Worm (Caenorhabditis elegans): ENCODE data around the gene C39E9.8.

C39E9.8 gene

DNA sequence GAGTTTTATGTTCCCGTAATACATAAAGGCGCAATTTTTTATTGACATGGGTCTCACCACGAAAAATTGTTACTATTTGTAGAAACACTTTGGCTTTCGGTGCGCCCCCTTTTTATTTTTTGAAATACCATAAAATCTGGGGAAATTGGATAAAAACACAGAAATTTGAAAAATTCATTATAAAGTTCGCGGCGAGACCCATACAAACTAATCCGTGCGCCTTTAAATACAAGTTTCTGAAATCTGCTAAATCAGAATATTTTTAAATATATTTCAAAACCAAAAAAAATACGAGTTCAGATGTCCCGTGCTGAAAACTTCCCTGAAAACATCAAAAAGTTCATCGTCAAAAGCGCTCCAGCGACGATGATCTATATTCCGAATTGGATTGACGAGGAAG, 28.1 kb downstream of the C39E9.8 start, which contains the start of gene B0564.2:
Gene B0564.2, plus strand, starts transcription at position 301 of the 400 bp plus-strand sequence.
- TF ChIP-seq W03F9.2 (tag; optimal IDR thresholded peaks at IDR 0.05) (no peak), dao-5 (tag; optimal IDR thresholded peaks at IDR 0.05) (no peak), him-1 (tag; optimal IDR thresholded peaks at IDR 0.05) (no peak)

DNA sequence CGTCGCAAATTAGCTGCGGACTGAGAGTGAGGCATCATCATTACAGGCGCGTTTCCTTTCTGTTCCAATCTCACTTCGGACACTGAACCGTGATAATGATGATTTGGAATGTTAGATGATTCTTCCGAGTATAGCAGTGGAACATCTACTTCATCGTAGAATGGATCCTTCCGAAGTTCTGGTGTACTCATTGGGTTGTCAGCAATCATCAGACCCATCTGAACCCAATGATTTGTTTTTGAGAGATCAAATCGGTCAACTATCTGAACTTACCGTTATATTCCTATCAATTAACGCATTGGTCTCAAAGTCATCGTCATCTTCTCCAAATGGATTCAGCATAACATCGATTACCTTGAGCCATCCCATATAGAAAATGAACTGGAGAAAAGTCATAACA, 29.2 kb downstream of the C39E9.8 start:
- TF ChIP-seq him-1 (tag; optimal IDR thresholded peaks at IDR 0.05) (no peak), W03F9.2 (tag; optimal IDR thresholded peaks at IDR 0.05) (no peak), dao-5 (tag; optimal IDR thresholded peaks at IDR 0.05) (no peak)

DNA sequence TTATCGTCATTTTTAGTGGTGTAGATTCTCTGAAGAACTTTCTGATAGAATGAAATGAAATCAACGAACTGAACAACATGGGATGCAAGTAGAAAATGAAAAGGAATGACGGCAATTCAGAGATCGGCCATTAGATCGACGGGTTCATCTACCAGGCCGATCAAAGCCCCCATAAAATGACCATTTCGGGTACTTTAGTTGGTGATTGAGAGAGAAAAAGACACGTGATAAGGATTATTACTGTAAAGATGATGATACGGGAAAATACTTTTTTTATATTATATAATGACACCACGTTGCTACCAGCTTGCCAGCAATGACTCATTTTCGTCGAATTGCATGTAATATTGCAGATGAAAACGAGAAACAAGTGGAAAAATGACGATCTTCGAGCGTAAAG, 30.5 kb downstream of the C39E9.8 start, which contains the start of gene best-1:
Gene best-1, minus strand, starts transcription at position 29 of the 400 bp plus-strand sequence.
- TF ChIP-seq him-1 (tag; optimal IDR thresholded peaks at IDR 0.05) (no peak), dao-5 (tag; optimal IDR thresholded peaks at IDR 0.05) (no peak), W03F9.2 (tag; optimal IDR thresholded peaks at IDR 0.05) (no peak)

DNA sequence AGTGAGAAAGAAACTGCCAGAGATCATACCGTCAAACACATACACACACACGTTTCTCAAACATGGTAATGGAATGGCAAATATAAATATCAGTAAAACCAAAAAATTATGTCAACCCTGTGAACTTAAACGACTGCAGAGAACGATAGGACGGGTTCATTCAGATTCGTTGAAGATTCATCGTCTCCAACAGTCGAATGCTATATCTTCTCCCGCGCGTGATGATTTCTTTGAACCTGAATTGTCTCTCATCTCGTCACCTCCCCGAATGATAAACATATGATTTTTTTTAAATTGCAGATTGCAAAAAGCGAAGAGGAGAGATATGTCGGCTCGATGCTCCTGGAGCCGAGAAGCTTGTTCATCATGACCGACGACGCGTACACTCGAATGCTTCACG, 31.6 kb downstream of the C39E9.8 start:
- no peak for TF ChIP-seq W03F9.2 (tag; optimal IDR thresholded peaks at IDR 0.05)
- TF ChIP-seq dao-5 (tag; optimal IDR thresholded peaks at IDR 0.05) = no peak
- no peak for TF ChIP-seq him-1 (tag; optimal IDR thresholded peaks at IDR 0.05)

DNA sequence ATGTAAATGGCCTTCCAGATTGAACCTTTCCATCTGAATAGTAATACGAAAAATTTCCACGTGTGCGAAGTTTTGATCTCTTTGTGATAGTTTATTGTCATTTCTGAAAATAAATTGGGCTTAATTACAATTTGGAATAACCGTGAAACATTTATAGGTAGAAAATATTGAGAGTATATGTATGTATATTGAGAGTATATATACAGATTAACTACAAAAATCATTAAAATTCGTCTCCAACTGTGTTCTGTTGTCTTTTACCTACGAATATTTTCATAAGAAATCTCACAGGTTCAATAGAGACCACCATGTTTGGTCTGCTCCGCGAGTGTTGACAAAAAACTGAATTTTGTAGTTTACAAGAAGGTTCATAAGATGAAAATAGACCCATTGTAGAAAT, 33.7 kb downstream of the C39E9.8 start, which contains the start of gene best-2:
Gene best-2, minus strand, starts transcription at position 101 of the 400 bp plus-strand sequence.
- TF ChIP-seq W03F9.2 (tag; optimal IDR thresholded peaks at IDR 0.05) = no peak
- no peak for TF ChIP-seq dao-5 (tag; optimal IDR thresholded peaks at IDR 0.05)
- no peak for TF ChIP-seq him-1 (tag; optimal IDR thresholded peaks at IDR 0.05)

DNA sequence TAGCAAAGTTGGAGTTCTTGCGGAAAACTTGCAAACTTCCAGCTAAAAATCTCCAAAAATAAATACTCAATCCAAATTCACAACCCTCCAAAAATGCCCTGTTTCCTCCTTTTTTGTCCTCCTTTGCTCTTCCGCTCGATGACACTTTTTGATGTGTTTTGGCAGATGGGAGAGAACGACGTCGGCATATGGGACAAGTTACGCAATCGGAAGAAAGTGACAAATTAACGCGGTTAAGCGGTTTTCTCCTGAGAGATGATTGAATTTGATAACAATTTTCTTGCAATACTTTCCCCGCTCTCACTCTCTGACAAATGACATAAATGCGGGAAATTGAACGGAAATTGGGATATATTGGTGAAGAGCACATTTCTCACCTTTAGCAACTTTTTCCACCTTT, 37.4 kb downstream of the C39E9.8 start:
- TF ChIP-seq dao-5 (tag; optimal IDR thresholded peaks at IDR 0.05) (no peak), him-1 (tag; optimal IDR thresholded peaks at IDR 0.05) (no peak), W03F9.2 (tag; optimal IDR thresholded peaks at IDR 0.05) (no peak)

DNA sequence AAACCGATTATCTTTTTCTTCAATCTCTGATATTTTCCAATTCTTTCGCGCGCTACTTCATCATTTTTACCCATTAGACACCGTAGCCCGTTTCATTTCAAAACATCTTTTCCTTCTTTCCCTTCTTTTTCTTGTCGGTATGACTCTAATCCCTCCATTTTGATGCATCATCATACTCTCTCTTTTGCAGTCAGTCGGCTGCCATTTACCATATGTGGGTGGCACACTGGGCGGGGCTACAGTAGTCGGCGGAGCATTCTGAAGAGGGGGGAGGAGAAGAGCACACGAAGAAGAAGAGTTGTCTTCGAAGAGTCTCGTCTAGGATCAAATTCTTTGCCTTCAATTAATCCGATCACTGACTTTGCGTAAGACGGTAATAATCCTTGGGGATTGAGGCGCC, 39.5 kb downstream of the C39E9.8 start, which contains the start of gene unc-30:
Gene unc-30, plus strand, starts transcription at position 184 of the 400 bp plus-strand sequence.
- TF ChIP-seq him-1 (tag; optimal IDR thresholded peaks at IDR 0.05) = no peak
- TF ChIP-seq dao-5 (tag; optimal IDR thresholded peaks at IDR 0.05) = no peak
- no peak for TF ChIP-seq W03F9.2 (tag; optimal IDR thresholded peaks at IDR 0.05)

DNA sequence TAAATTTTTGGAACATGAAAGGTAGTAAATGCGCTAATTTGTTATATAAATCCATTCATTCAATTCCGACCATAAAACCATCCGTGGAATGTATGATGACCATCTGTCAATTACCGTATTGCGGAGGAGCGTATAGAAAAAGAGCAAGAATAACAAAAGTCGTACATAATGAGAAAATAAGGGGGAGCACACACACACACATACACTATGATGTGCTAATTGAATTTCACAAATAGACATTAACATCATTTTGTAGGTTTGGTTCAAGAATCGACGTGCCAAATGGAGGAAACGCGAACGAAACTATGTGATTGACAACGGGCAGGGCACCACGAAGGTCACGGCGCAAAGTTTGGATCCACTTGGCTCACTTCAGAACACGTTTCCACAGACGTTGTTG, 42.1 kb downstream of the C39E9.8 start:
- TF ChIP-seq W03F9.2 (tag; optimal IDR thresholded peaks at IDR 0.05) = no peak
- no peak for TF ChIP-seq him-1 (tag; optimal IDR thresholded peaks at IDR 0.05)
- no peak for TF ChIP-seq dao-5 (tag; optimal IDR thresholded peaks at IDR 0.05)

DNA sequence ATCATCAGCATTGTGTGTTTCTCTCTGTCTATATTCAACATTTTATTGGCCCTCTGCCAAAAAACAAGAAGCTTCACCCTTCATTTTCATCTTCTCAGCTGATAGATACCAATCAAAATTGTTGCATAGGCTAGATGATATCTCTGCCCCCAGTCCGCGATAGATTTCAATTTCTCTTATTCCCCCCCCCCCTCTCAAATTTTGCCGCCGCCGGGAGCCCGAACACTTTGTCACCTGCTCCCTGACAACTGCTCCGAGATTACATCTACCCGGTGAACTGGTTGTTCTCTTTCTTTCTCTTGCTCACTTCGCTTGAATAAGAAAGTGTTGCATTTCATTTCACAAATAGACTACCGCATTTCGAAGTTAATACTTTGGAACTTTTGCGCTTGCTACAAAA, 46.8 kb downstream of the C39E9.8 start:
- TF ChIP-seq him-1 (tag; optimal IDR thresholded peaks at IDR 0.05) (no peak), dao-5 (tag; optimal IDR thresholded peaks at IDR 0.05) (no peak), W03F9.2 (tag; optimal IDR thresholded peaks at IDR 0.05) (no peak)

DNA sequence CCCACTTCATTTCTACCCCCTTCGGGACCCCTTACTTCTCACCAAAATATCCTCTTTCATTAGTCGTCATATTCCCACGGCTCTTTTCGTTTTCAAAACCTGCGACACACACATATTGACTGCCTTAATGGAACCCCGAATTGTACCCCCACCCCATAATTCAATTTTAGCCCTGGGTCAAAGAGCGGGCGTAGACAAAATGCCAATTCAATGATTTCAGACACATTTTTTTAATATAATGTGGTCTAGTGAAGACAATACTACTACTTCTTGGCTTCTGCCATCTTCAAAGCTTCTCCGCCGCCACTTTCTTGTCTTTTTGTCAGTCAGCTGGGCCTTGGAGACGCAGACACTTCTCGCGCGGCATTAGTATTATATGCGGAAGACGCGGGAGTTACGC, 48.5 kb downstream of the C39E9.8 start:
- TF ChIP-seq dao-5 (tag; optimal IDR thresholded peaks at IDR 0.05) = no peak
- no peak for TF ChIP-seq W03F9.2 (tag; optimal IDR thresholded peaks at IDR 0.05)
- no peak for TF ChIP-seq him-1 (tag; optimal IDR thresholded peaks at IDR 0.05)

All from whole organism, L4/young adult.